Worm (Caenorhabditis elegans) whole organism, L4 larva: ENCODE measurements around the gene C54E4.12.
A peak's percentile ranks its signal among the peaks of the same experiment; 100 is the strongest.

Experiments
- D1046.2 ChIP-seq: fragments of 200-800 bp; sonication (Bioruptor generic); IDR thresholded peaks from 2 replicates; pipeline ENCODE4 v1.3.6; 2022; ENCODE audit warnings: missing genetic modification characterization, missing compliant biosample characterization
- F10B5.3 ChIP-seq: sonication (generic microtip); optimal IDR thresholded peaks from 2 replicates; lab custom pipeline; 2016; ENCODE audit warnings: mild to moderate bottlenecking, missing genetic modification characterization, missing compliant biosample characterization
- F37D6.2 ChIP-seq: sonication (generic microtip); optimal IDR thresholded peaks from 2 replicates; lab custom pipeline; 2016; ENCODE audit warnings: mild to moderate bottlenecking, missing genetic modification characterization, missing compliant biosample characterization
- F44E2.7 ChIP-seq: fragments of 200-800 bp; sonication (Bioruptor generic); IDR thresholded peaks from 2 replicates; pipeline ENCODE4 v2.1.2; 2022; ENCODE audit warnings: missing genetic modification characterization, missing compliant biosample characterization
- F49E8.2 ChIP-seq: sonication (generic microtip); optimal IDR thresholded peaks from 2 replicates; lab custom pipeline; 2016; ENCODE audit warnings: missing compliant biosample characterization, mild to moderate bottlenecking, missing genetic modification characterization, borderline replicate concordance
- R02D3.7 ChIP-seq: fragments of 150-350 bp; sonication (generic microtip); optimal IDR thresholded peaks from 3 replicates; lab custom pipeline; 2014; ENCODE audit warnings: missing biosample characterization, missing genetic modification characterization
- T20F7.1 ChIP-seq: fragments of 200-800 bp; sonication (Bioruptor generic); optimal IDR thresholded peaks from 2 replicates; lab custom pipeline; 2018; ENCODE audit warnings: mild to moderate bottlenecking, missing genetic modification characterization, missing compliant biosample characterization
- T26A8.4 ChIP-seq: fragments of 200-800 bp; sonication (Bioruptor generic); IDR thresholded peaks from 2 replicates; pipeline ENCODE4 v1.3.6; 2022; ENCODE audit warnings: missing genetic modification characterization, missing compliant biosample characterization
- Y48G9A.11 ChIP-seq: fragments of 200-800 bp; sonication (Bioruptor generic); IDR thresholded peaks from 2 replicates; pipeline ENCODE4 v1.3.6; 2022; ENCODE audit warnings: missing genetic modification reagents, missing genetic modification characterization, missing compliant biosample characterization
- Y5F2A.4 ChIP-seq: fragments of 200-800 bp; sonication (Bioruptor generic); optimal IDR thresholded peaks from 2 replicates; lab custom pipeline; 2018; ENCODE audit warnings: mild to moderate bottlenecking, missing genetic modification characterization, missing compliant biosample characterization
- ZK337.2 ChIP-seq: fragments of 200-800 bp; sonication (Bioruptor generic); IDR thresholded peaks from 2 replicates; pipeline ENCODE4 v1.3.6; 2022; ENCODE audit warnings: missing genetic modification reagents, missing genetic modification characterization, missing compliant biosample characterization
- ZK546.5 ChIP-seq, 2 experiments: sonication (generic microtip); optimal IDR thresholded peaks; 2 replicates each; lab custom pipeline; 2017; ENCODE audit warnings: missing biosample characterization in 2 of 2, missing genetic modification characterization in 2 of 2
- aly-2 ChIP-seq: sonication (generic microtip); optimal IDR thresholded peaks from 2 replicates; lab custom pipeline; 2018; ENCODE audit warnings: missing biosample characterization, missing genetic modification characterization
- ama-1 ChIP-seq: fragments of 150-350 bp; optimal IDR thresholded peaks from 2 replicates; lab custom pipeline; 2014; ENCODE audit warnings: inconsistent platforms, mixed read lengths
- ceh-28 ChIP-seq: fragments of 150-350 bp; optimal IDR thresholded peaks from 2 replicates; lab custom pipeline; 2014; ENCODE audit warnings: missing biosample characterization, missing genetic modification reagents, missing genetic modification characterization
- ceh-62 ChIP-seq: sonication (generic microtip); optimal IDR thresholded peaks from 2 replicates; lab custom pipeline; 2017; ENCODE audit warnings: missing biosample characterization, missing genetic modification characterization
- daf-12 ChIP-seq: fragments of 150-350 bp; optimal IDR thresholded peaks from 2 replicates; lab custom pipeline; 2014; ENCODE audit warnings: missing biosample characterization, missing genetic modification reagents, missing genetic modification characterization
- daf-19 ChIP-seq: fragments of 200-800 bp; sonication (Bioruptor generic); conservative IDR thresholded peaks from 2 replicates; pipeline ENCODE4 v1.3.6; 2022; ENCODE audit warnings: missing genetic modification characterization, missing compliant biosample characterization
- dmd-6 ChIP-seq: fragments of 200-800 bp; sonication (Bioruptor generic); IDR thresholded peaks from 2 replicates; pipeline ENCODE4 v1.3.6; 2022; ENCODE audit warnings: missing genetic modification reagents, missing genetic modification characterization, missing compliant biosample characterization
- dmd-9 ChIP-seq: fragments of 200-800 bp; sonication (Bioruptor generic); IDR thresholded peaks from 2 replicates; pipeline ENCODE4 v1.3.6; 2022; ENCODE audit warnings: missing genetic modification reagents, missing genetic modification characterization, missing compliant biosample characterization
- dpl-1 ChIP-seq: fragments of 150-350 bp; optimal IDR thresholded peaks from 2 replicates; lab custom pipeline; 2014; ENCODE audit warnings: missing biosample characterization, missing genetic modification reagents, missing genetic modification characterization
- duxl-1 ChIP-seq: sonication (generic microtip); optimal IDR thresholded peaks from 2 replicates; lab custom pipeline; 2016; ENCODE audit warnings: mild to moderate bottlenecking, missing genetic modification characterization, moderate library complexity, missing compliant biosample characterization; ENCODE audit not compliant: poor library complexity
- dve-1 ChIP-seq: sonication (generic microtip); optimal IDR thresholded peaks from 2 replicates; lab custom pipeline; 2017; ENCODE audit warnings: antibody characterized with exemption, mild to moderate bottlenecking, missing genetic modification characterization, missing compliant biosample characterization; ENCODE audit not compliant: insufficient read depth
- gei-8 ChIP-seq: fragments of 200-800 bp; sonication (Bioruptor generic); optimal IDR thresholded peaks from 2 replicates; lab custom pipeline; 2018; ENCODE audit warnings: mild to moderate bottlenecking, missing genetic modification characterization, missing compliant biosample characterization
- hif-1 ChIP-seq, 2 experiments: sonication (generic microtip); optimal IDR thresholded peaks; 2 replicates each; lab custom pipeline; 2016 to 2017; ENCODE audit warnings: missing compliant biosample characterization in 2 of 2, missing genetic modification characterization in 2 of 2, missing genetic modification reagents in 2 of 2, missing genotype in 2 of 2, mild to moderate bottlenecking in 1 of 2
- hlh-11 ChIP-seq: fragments of 200-800 bp; sonication (Bioruptor generic); optimal IDR thresholded peaks from 2 replicates; lab custom pipeline; 2018; ENCODE audit warnings: mild to moderate bottlenecking, missing genetic modification characterization, missing compliant biosample characterization
- lim-7 ChIP-seq: fragments of 200-800 bp; sonication (Bioruptor generic); IDR thresholded peaks from 2 replicates; pipeline ENCODE4 v1.3.6; 2022; ENCODE audit warnings: missing genetic modification characterization, missing compliant biosample characterization
- lir-3 ChIP-seq: sonication (generic microtip); optimal IDR thresholded peaks from 2 replicates; lab custom pipeline; 2016; ENCODE audit warnings: mild to moderate bottlenecking, missing genetic modification characterization, missing compliant biosample characterization
- lsy-2 ChIP-seq, 2 experiments: fragments of 150-350 bp in 1 of 2; sonication (generic microtip) in 1 of 2; optimal IDR thresholded peaks; 2 replicates each; lab custom pipeline; 2014 to 2017; ENCODE audit warnings: missing biosample characterization in 2 of 2, missing genetic modification characterization in 2 of 2
- madf-5 ChIP-seq, 2 experiments: fragments of 200-800 bp; sonication (Bioruptor generic); IDR thresholded peaks; 2 replicates each; pipeline ENCODE4 v1.3.6; 2022; ENCODE audit warnings: missing compliant biosample characterization in 2 of 2, missing genetic modification characterization in 2 of 2
- madf-9 ChIP-seq: fragments of 200-800 bp; sonication (Bioruptor generic); conservative IDR thresholded peaks from 2 replicates; pipeline ENCODE4 v1.3.6; 2022; ENCODE audit warnings: missing genetic modification reagents, missing genetic modification characterization, missing compliant biosample characterization
- mdl-1 ChIP-seq, 2 experiments: fragments of 150-350 bp in 1 of 2; sonication (generic microtip) in 1 of 2; optimal IDR thresholded peaks; 2 replicates each; lab custom pipeline; 2014 to 2017; ENCODE audit warnings: missing biosample characterization in 2 of 2, missing genetic modification characterization in 2 of 2
- mdt-29 ChIP-seq: fragments of 200-800 bp; sonication (Bioruptor generic); IDR thresholded peaks from 2 replicates; pipeline ENCODE4 v1.3.6; 2022; ENCODE audit warnings: missing genetic modification reagents, missing genetic modification characterization, missing compliant biosample characterization
- mep-1 ChIP-seq: fragments of 150-350 bp; sonication (generic microtip); optimal IDR thresholded peaks from 3 replicates; lab custom pipeline; 2014; ENCODE audit warnings: missing biosample characterization, missing genetic modification characterization
- mxl-2 ChIP-seq: fragments of 200-800 bp; sonication (Bioruptor generic); conservative IDR thresholded peaks from 2 replicates; pipeline ENCODE4 v1.3.6; 2022; ENCODE audit warnings: missing genetic modification reagents, missing genetic modification characterization, missing compliant biosample characterization
- mxl-3 ChIP-seq: fragments of 200-800 bp; sonication (Bioruptor generic); optimal IDR thresholded peaks from 2 replicates; lab custom pipeline; 2018; ENCODE audit warnings: mild to moderate bottlenecking, missing genetic modification characterization, missing compliant biosample characterization
- nhr-10 ChIP-seq: fragments of 150-350 bp; optimal IDR thresholded peaks from 2 replicates; lab custom pipeline; 2014; ENCODE audit warnings: missing biosample characterization, missing genetic modification characterization
- nhr-102 ChIP-seq: sonication (generic microtip); optimal IDR thresholded peaks from 2 replicates; lab custom pipeline; 2016; ENCODE audit warnings: mild to moderate bottlenecking, missing genetic modification characterization, moderate library complexity, missing compliant biosample characterization
- nhr-111 ChIP-seq: fragments of 200-800 bp; sonication (Bioruptor generic); optimal IDR thresholded peaks from 2 replicates; lab custom pipeline; 2018; ENCODE audit warnings: mild to moderate bottlenecking, missing genetic modification characterization, missing compliant biosample characterization
- nhr-25 ChIP-seq: sonication (generic microtip); optimal IDR thresholded peaks from 2 replicates; lab custom pipeline; 2017; ENCODE audit warnings: missing genetic modification characterization, mild to moderate bottlenecking, missing compliant biosample characterization, antibody characterized with exemption, moderate library complexity, borderline replicate concordance; ENCODE audit not compliant: insufficient read depth
- nhr-41 ChIP-seq: fragments of 200-800 bp; sonication (Bioruptor generic); IDR thresholded peaks from 2 replicates; pipeline ENCODE4 v1.3.6; 2022; ENCODE audit warnings: missing genetic modification reagents, missing genetic modification characterization, missing compliant biosample characterization
- nhr-42 ChIP-seq: fragments of 200-800 bp; sonication (Bioruptor generic); IDR thresholded peaks from 2 replicates; pipeline ENCODE4 v1.3.6; 2022; ENCODE audit warnings: missing genetic modification characterization, missing compliant biosample characterization
- php-3 ChIP-seq: fragments of 200-800 bp; sonication (Bioruptor generic); IDR thresholded peaks from 2 replicates; pipeline ENCODE4 v1.3.6; 2022; ENCODE audit warnings: missing genetic modification reagents, missing genetic modification characterization, missing compliant biosample characterization
- rbr-2 ChIP-seq: sonication (generic microtip); optimal IDR thresholded peaks from 2 replicates; lab custom pipeline; 2016; ENCODE audit warnings: missing genotype, missing genetic modification characterization, missing compliant biosample characterization
- set-16 ChIP-seq: fragments of 200-800 bp; sonication (Bioruptor generic); IDR thresholded peaks from 2 replicates; pipeline ENCODE4 v1.3.6; 2022; ENCODE audit warnings: missing genetic modification reagents, missing genetic modification characterization, missing compliant biosample characterization
- spr-3 ChIP-seq: fragments of 200-800 bp; sonication (Bioruptor generic); optimal IDR thresholded peaks from 2 replicates; lab custom pipeline; 2018; ENCODE audit warnings: mild to moderate bottlenecking, missing genetic modification characterization, missing compliant biosample characterization
- unc-130 ChIP-seq: sonication (generic microtip); optimal IDR thresholded peaks from 2 replicates; lab custom pipeline; 2016; ENCODE audit warnings: missing genetic modification reagents, missing genetic modification characterization, missing compliant biosample characterization
- zag-1 ChIP-seq: fragments of 150-350 bp; optimal IDR thresholded peaks from 2 replicates; lab custom pipeline; 2014; ENCODE audit warnings: missing biosample characterization, missing genetic modification characterization
- zfp-2 ChIP-seq: sonication (generic microtip); optimal IDR thresholded peaks from 2 replicates; lab custom pipeline; 2016; ENCODE audit warnings: mild to moderate bottlenecking, missing genetic modification characterization, missing compliant biosample characterization
- zip-2 ChIP-seq: fragments of 150-350 bp; optimal IDR thresholded peaks from 2 replicates; lab custom pipeline; 2014; ENCODE audit warnings: missing biosample characterization, missing genetic modification characterization
- ztf-7 ChIP-seq: fragments of 150-350 bp; optimal IDR thresholded peaks from 2 replicates; lab custom pipeline; 2014; ENCODE audit warnings: missing biosample characterization, missing genetic modification characterization

The C54E4.12 gene

DNA sequence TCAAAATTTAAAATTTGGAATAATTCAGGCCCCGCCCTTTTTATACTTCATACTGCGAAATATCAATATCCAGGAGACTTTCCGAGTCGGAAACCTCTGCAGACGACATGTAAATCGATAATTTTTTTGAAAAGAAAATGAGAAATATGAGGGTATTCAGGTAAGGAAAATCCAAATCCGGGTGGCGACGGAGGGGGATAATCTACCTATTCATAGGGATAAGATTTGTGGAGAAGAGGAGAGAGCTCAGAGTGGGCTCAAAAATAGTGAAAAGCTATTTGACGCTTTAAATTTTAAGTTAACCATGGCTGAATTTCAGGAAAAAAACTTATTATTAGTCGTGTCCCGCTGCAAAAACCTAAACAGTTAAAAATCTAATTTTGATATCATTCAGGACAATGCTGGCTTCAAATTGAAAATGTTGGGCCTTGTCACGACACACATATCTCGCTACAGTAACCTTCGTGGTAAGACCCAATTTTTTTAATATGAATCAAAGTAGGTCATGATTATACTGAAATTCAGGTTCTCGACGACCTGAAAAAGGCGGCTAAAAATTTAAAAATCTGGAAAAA, 29.1 kb downstream of the C54E4.12 start, which contains the start of gene che-6 (continued):
- no peak for TF ChIP-seq unc-130
- TF ChIP-seq F49E8.2 = no peak
- TF ChIP-seq zip-2 (tag; lab: Kevin White, UChicago) = no peak
- TF ChIP-seq nhr-102 (tag; lab: Kevin White, UChicago) = peak; percentile 37
- TF ChIP-seq ceh-28 (tag; lab: Kevin White, UChicago) = no peak
- no peak for TF ChIP-seq F37D6.2 (tag; lab: Kevin White, UChicago)
- peak; percentile 34 for TF ChIP-seq T20F7.1
- TF ChIP-seq gei-8 (GFP tag; lab: Kevin White, UChicago) = no peak
- TF ChIP-seq lir-3 (tag; lab: Kevin White, UChicago) = no peak
- TF ChIP-seq php-3 (GFP tag; lab: Robert Waterston, UW) = no peak
- TF ChIP-seq dmd-9 = no peak
- TF ChIP-seq T26A8.4 = 0 out of 2 replicates have a peak, but pooled peaks have one; percentile 29
- no peak for TF ChIP-seq ama-1 (lab: Kevin White, UChicago)
- TF ChIP-seq ztf-7 (tag; lab: Kevin White, UChicago) = no peak
- no peak for TF ChIP-seq nhr-25 (tag; lab: Kevin White, UChicago)
- no peak for TF ChIP-seq daf-12 (tag; lab: Kevin White, UChicago)
- no peak for TF ChIP-seq madf-5 (GFP tag; IDR thresholded peaks at IDR 0.05; lab: Robert Waterston, UW)
- TF ChIP-seq hif-1 (tag; optimal IDR thresholded peaks at IDR 0.05; lab: Kevin White, UChicago) = no peak
- no peak for TF ChIP-seq set-16 (GFP tag; lab: Robert Waterston, UW)
- TF ChIP-seq madf-9 = no peak
- no peak for TF ChIP-seq mxl-2 (GFP tag; lab: Robert Waterston, UW)
- TF ChIP-seq ZK337.2 (GFP tag; lab: Robert Waterston, UW) = no peak
- TF ChIP-seq dpl-1 (GFP tag; lab: Kevin White, UChicago) = no peak
- no peak for TF ChIP-seq nhr-41 (GFP tag; lab: Robert Waterston, UW)
- TF ChIP-seq aly-2 (tag; lab: Kevin White, UChicago) = no peak
- no peak for TF ChIP-seq nhr-10 (tag; lab: Kevin White, UChicago)
- no peak for TF ChIP-seq rbr-2 (tag; lab: Kevin White, UChicago)
- no peak for TF ChIP-seq nhr-111 (GFP tag; lab: Kevin White, UChicago)
- no peak for TF ChIP-seq duxl-1 (tag; lab: Kevin White, UChicago)
- TF ChIP-seq dmd-6 (GFP tag; lab: Robert Waterston, UW) = peak; percentile 39
- TF ChIP-seq mxl-3 (GFP tag; lab: Kevin White, UChicago) = no peak
- TF ChIP-seq Y5F2A.4 (GFP tag; lab: Kevin White, UChicago) = no peak
- TF ChIP-seq mdl-1 (tag; optimal IDR thresholded peaks at IDR 0.05; lab: Kevin White, UChicago) = no peak
- peak in 1 of 2 experiments; percentile 12 for TF ChIP-seq lsy-2 (tag; optimal IDR thresholded peaks at IDR 0.05; lab: Kevin White, UChicago)
- peak; percentile 45 for TF ChIP-seq dve-1 (tag; lab: Kevin White, UChicago)
- no peak for TF ChIP-seq Y48G9A.11 (GFP tag; lab: Robert Waterston, UW)
- no peak for TF ChIP-seq F44E2.7 (GFP tag; lab: Robert Waterston, UW)
- TF ChIP-seq mep-1 (tag; lab: Kevin White, UChicago) = peak; percentile 31
- TF ChIP-seq hlh-11 = no peak
- no peak for TF ChIP-seq mdt-29 (GFP tag; lab: Robert Waterston, UW)
- TF ChIP-seq R02D3.7 = no peak
- no peak for TF ChIP-seq zag-1 (tag; lab: Kevin White, UChicago)
- no peak for TF ChIP-seq D1046.2 (GFP tag; lab: Robert Waterston, UW)
- TF ChIP-seq F10B5.3 (tag; lab: Kevin White, UChicago) = no peak
- no peak for TF ChIP-seq spr-3 (GFP tag; lab: Kevin White, UChicago)
- TF ChIP-seq lim-7 (GFP tag; lab: Robert Waterston, UW) = 0 out of 2 replicates have a peak, but pooled peaks have one; percentile 19
- no peak for TF ChIP-seq daf-19
- TF ChIP-seq ZK546.5 (tag; optimal IDR thresholded peaks at IDR 0.05; lab: Kevin White, UChicago) = no peak
- no peak for TF ChIP-seq nhr-42 (GFP tag; lab: Robert Waterston, UW)
- TF ChIP-seq ceh-62 (tag; lab: Kevin White, UChicago) = no peak
- no peak for TF ChIP-seq zfp-2 (tag; lab: Kevin White, UChicago)
